Fruit fly (Drosophila melanogaster) whole organism, embryonic: ENCODE results near the gene Tsp5D.

Experiments
- Adf1 ChIP-seq: fragments of 200-800 bp; sonication (Bioruptor generic); IDR thresholded peaks from 2 replicates; pipeline ENCODE4 v1.3.6; 2022; ENCODE audit warnings: missing biosample characterization, missing genetic modification characterization
- CG15011 ChIP-seq: fragments of 200-800 bp; sonication (Bioruptor generic); optimal IDR thresholded peaks from 3 replicates; lab custom pipeline; 2018; ENCODE audit warnings: missing biosample characterization, mild to moderate bottlenecking, missing genetic modification characterization
- CG15479 ChIP-seq: fragments of 200-800 bp; sonication (Bioruptor generic); optimal IDR thresholded peaks from 3 replicates; lab custom pipeline; 2019; ENCODE audit warnings: missing biosample characterization, mild to moderate bottlenecking, missing genetic modification characterization, moderate library complexity
- CG16863 ChIP-seq: fragments of 200-800 bp; sonication (Bioruptor generic); optimal IDR thresholded peaks from 3 replicates; lab custom pipeline; 2016; ENCODE audit warnings: missing biosample characterization, missing genetic modification characterization
- CG7928 ChIP-seq: fragments of 200-800 bp; sonication (Bioruptor generic); optimal IDR thresholded peaks from 2 replicates; lab custom pipeline; 2017; ENCODE audit warnings: missing biosample characterization, mild to moderate bottlenecking, missing genetic modification characterization
- Deaf1 ChIP-seq: fragments of 200-800 bp; optimal IDR thresholded peaks from 3 replicates; lab custom pipeline; 2019; ENCODE audit warnings: missing biosample characterization, mild to moderate bottlenecking, missing genetic modification characterization, moderate library complexity
- Sox102F ChIP-seq: fragments of 200-800 bp; sonication (Bioruptor generic); optimal IDR thresholded peaks from 2 replicates; lab custom pipeline; 2018; ENCODE audit warnings: missing biosample characterization, mild to moderate bottlenecking, missing genetic modification characterization, moderate library complexity
- Spps ChIP-seq: fragments of 200-800 bp; sonication (Bioruptor generic); optimal IDR thresholded peaks from 2 replicates; lab custom pipeline; 2018; ENCODE audit warnings: missing biosample characterization, mild to moderate bottlenecking, missing genetic modification characterization
- amos ChIP-seq: fragments of 200-800 bp; sonication (Bioruptor generic); IDR thresholded peaks from 2 replicates; pipeline ENCODE4 v1.3.6; 2022; ENCODE audit warnings: missing biosample characterization, missing genetic modification characterization; ENCODE audit not compliant: partially characterized antibody
- gce ChIP-seq: fragments of 200-800 bp; sonication (Bioruptor generic); IDR thresholded peaks from 3 replicates; pipeline ENCODE4 v1.3.6; 2022; ENCODE audit warnings: missing biosample characterization, missing genetic modification characterization
- prd ChIP-seq, 3 experiments: fragments of >200 bp in 2 of 3; fragments of 200-800 bp in 1 of 3; sonication (Bioruptor generic) in 1 of 3; optimal IDR thresholded peaks in 2 of 3; IDR thresholded peaks in 1 of 3; 2 replicates in 2 of 3; 3 replicates in 1 of 3; pipeline versions ENCODE4 v1.3.6 to Lab custom; 2017 to 2022; ENCODE audit warnings: missing biosample characterization in 1 of 3, missing genetic modification characterization in 1 of 3
- schlank ChIP-seq: fragments of 200-800 bp; sonication (Bioruptor generic); optimal IDR thresholded peaks from 2 replicates; lab custom pipeline; 2018; ENCODE audit warnings: missing biosample characterization, mild to moderate bottlenecking, missing genetic modification characterization
- twi ChIP-seq: fragments of 200-800 bp; optimal IDR thresholded peaks from 2 replicates; lab custom pipeline; 2019; ENCODE audit warnings: missing biosample characterization, mild to moderate bottlenecking, missing genetic modification characterization, moderate library complexity

DNA sequence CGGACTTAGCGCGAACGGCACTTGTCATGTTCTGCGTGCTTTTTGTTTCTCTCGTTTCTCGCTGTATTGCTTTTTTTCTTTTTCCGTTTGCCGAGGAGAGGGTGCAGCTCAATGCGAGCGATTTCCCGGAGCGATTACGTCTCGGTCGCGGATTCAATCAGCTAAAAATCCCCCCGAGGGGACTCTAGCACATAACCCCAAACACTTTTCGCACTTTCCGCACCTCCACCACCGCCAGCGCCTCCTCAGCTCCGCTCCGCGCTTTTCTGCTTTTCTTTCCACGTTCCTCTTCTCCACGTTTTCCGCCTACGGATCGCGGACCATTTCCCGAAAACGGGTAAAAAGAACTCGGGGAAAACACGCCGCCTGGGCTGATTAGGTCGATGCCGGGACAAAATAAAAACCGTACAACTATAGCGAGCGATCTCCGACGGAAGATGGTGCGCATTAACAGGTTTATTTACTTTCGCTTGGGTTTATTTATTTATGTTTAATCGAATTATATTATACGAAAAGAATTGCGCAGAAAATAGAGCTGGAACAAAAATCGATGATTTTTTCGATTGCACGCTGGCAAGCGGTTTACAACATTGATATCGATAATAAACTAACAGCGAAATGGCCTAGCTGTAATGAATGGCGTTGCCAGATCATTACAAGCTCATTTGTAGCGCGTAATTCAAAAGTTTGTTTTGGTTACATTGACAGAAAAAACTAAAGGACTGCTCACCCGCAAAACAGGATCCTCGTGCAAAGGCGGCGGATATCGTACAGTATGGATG lies 15.2 kb upstream of the Tsp5D start, which contains the start of gene raptor:
- TF ChIP-seq Deaf1 (tag; lab: Kevin White, UChicago) (peak; percentile 11), CG15479 (GFP tag; lab: Kevin White, UChicago) (peak; percentile 41), gce (GFP tag; lab: Robert Waterston, UW) (no peak), Adf1 (peak; percentile 84), twi (tag; lab: Kevin White, UChicago) (no peak), prd (optimal IDR thresholded peaks at IDR 0.05; lab: Kevin White, UChicago) (no peak), prd (GFP tag; IDR thresholded peaks at IDR 0.05; lab: Robert Waterston, UW) (no peak), CG16863 (GFP tag; lab: Kevin White, UChicago) (no peak), CG7928 (no peak), schlank (tag; lab: Kevin White, UChicago) (no peak), Spps (no peak), amos (GFP tag; lab: Robert Waterston, UW) (peak; percentile 60), CG15011 (GFP tag; lab: Kevin White, UChicago) (no peak), Sox102F (GFP tag; lab: Kevin White, UChicago) (no peak)
